Worm (Caenorhabditis elegans): ENCODE data around the gene nhr-90.

nhr-90 gene

ce11 chrV:609671-610070 lies 641 bp upstream of the nhr-90 start, which contains the start of gene srlf-36:
srlf-36 (minus strand) TSS chrV:609771.
- TF ChIP-seq mbf-1 (tag; optimal IDR thresholded peaks at IDR 0.05): no peak
- no peak for TF ChIP-seq F13H6.1 (tag; optimal IDR thresholded peaks at IDR 0.05)
- no peak for TF ChIP-seq ceh-16 (tag; optimal IDR thresholded peaks at IDR 0.05)
- TF ChIP-seq mab-5 (tag; optimal IDR thresholded peaks at IDR 0.05): no peak
- TF ChIP-seq ztf-11 (tag; optimal IDR thresholded peaks at IDR 0.05): no peak
- TF ChIP-seq nhr-21 (tag; optimal IDR thresholded peaks at IDR 0.05): no peak
- no peak for TF ChIP-seq elt-1 (tag; optimal IDR thresholded peaks at IDR 0.05)
- TF ChIP-seq aly-2 (tag; optimal IDR thresholded peaks at IDR 0.05): no peak

ce11 chrV:615275-615674 lies 5.0 kb downstream of the nhr-90 start, which contains the start of gene F48G7.13:
F48G7.13 (plus strand) TSS chrV:615575.
- TF ChIP-seq fos-1 (tag; optimal IDR thresholded peaks at IDR 0.05): peak; percentile 49
- TF ChIP-seq ceh-16 (tag; optimal IDR thresholded peaks at IDR 0.05): no peak

DNA sequence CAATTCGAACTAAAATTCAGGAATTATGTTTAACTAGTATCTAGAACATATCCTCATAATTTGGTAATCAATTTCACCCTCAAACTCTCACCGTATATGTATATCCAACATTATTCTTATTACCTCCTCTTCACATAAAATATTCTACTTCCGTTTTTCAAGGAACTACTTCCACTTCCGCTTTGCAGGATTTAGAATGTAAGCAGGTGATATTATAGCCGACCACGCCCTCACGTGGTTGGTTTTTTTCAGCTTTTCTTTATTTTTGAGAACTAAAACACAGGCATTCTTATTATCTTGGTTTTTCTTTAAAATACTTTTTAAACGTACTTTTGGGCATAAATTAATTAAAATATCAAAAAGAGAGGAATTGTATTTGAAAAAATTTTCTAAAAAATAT lies 7.6 kb downstream of the nhr-90 start:
- TF ChIP-seq sma-3 (GFP tag; optimal IDR thresholded peaks at IDR 0.05) (no peak), nhr-237 (tag; optimal IDR thresholded peaks at IDR 0.05) (no peak), C34F6.9 (tag; optimal IDR thresholded peaks at IDR 0.05) (peak; percentile 5), mab-5 (tag; optimal IDR thresholded peaks at IDR 0.05) (no peak), sma-9 (GFP tag; optimal IDR thresholded peaks at IDR 0.05) (peak; percentile 15), sma-9 (tag; optimal IDR thresholded peaks at IDR 0.05) (no peak), lsy-2 (tag; optimal IDR thresholded peaks at IDR 0.05) (peak in 1 of 2 experiments; percentile 29), unc-55 (GFP tag; optimal IDR thresholded peaks at IDR 0.05) (no peak), nhr-129 (tag; optimal IDR thresholded peaks at IDR 0.05) (no peak), elt-1 (tag; optimal IDR thresholded peaks at IDR 0.05) (no peak)

DNA sequence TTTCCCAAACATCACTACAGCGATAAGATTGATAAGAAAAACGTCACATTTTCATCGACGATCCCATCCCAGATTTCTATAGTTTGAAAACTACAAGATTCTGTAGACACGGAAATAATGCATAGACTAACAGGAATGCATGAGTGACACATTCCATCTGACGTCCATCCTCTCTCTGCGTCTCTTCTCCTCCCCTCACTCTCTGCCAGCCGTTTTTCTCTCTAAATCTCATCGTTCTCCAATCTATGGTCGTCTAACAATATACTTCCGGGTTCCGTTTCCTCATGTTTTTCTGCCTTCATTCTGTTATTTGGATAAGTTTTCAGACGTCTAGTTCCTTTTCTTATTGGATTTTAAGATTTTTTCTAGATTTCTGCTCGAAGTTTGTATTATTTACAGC lies 8.7 kb downstream of the nhr-90 start, which contains the start of gene F48G7.4:
Gene F48G7.4, plus strand, starts transcription at position 400 of the 400 bp plus-strand sequence.
- peak; percentile 1 for TF ChIP-seq sma-3 (GFP tag; optimal IDR thresholded peaks at IDR 0.05)
- TF ChIP-seq sem-4 (tag; optimal IDR thresholded peaks at IDR 0.05): peak; percentile 51
- TF ChIP-seq lin-13 (GFP tag; optimal IDR thresholded peaks at IDR 0.05): peak; percentile 44
- TF ChIP-seq elt-3 (tag; optimal IDR thresholded peaks at IDR 0.05): no peak
- no peak for TF ChIP-seq unc-39 (tag; optimal IDR thresholded peaks at IDR 0.05)
- peak; percentile 74 for TF ChIP-seq F13H6.1 (tag; optimal IDR thresholded peaks at IDR 0.05)
- TF ChIP-seq lin-39 (tag; optimal IDR thresholded peaks at IDR 0.05): no peak
- no peak for TF ChIP-seq mbf-1 (tag; optimal IDR thresholded peaks at IDR 0.05)
- TF ChIP-seq nhr-21 (tag; optimal IDR thresholded peaks at IDR 0.05): peak; percentile 53
- TF ChIP-seq ztf-11 (tag; optimal IDR thresholded peaks at IDR 0.05): no peak
- TF ChIP-seq nhr-77 (tag; optimal IDR thresholded peaks at IDR 0.05): no peak
- no peak for TF ChIP-seq ceh-16 (tag; optimal IDR thresholded peaks at IDR 0.05)
- no peak for TF ChIP-seq ama-1 (optimal IDR thresholded peaks at IDR 0.05)
- TF ChIP-seq R02D3.7 (tag; optimal IDR thresholded peaks at IDR 0.05): no peak
- no peak for TF ChIP-seq skn-1 (tag; optimal IDR thresholded peaks at IDR 0.05)
- no peak for TF ChIP-seq nhr-237 (tag; optimal IDR thresholded peaks at IDR 0.05)
- TF ChIP-seq nhr-11 (tag; optimal IDR thresholded peaks at IDR 0.05): no peak
- peak; percentile 88 for TF ChIP-seq C34F6.9 (tag; optimal IDR thresholded peaks at IDR 0.05)
- TF ChIP-seq nhr-10 (tag; optimal IDR thresholded peaks at IDR 0.05): no peak
- TF ChIP-seq snpc-4 (tag; optimal IDR thresholded peaks at IDR 0.05): peak; percentile 32
- TF ChIP-seq mdl-1 (tag; optimal IDR thresholded peaks at IDR 0.05): peak; percentile 32 to 50
- peak; percentile 91 for TF ChIP-seq sma-9 (GFP tag; optimal IDR thresholded peaks at IDR 0.05)
- no peak for TF ChIP-seq sma-9 (tag; optimal IDR thresholded peaks at IDR 0.05)
- TF ChIP-seq Y55F3AM.14 (GFP tag; optimal IDR thresholded peaks at IDR 0.05): peak; percentile 68
- TF ChIP-seq nhr-129 (tag; optimal IDR thresholded peaks at IDR 0.05): peak; percentile 67
- peak; percentile 51 for TF ChIP-seq nhr-25 (tag; optimal IDR thresholded peaks at IDR 0.05)
- no peak for TF ChIP-seq ztf-1 (GFP tag; conservative IDR thresholded peaks at IDR 0.05)
- peak; percentile 58 for TF ChIP-seq unc-62 (GFP tag; optimal IDR thresholded peaks at IDR 0.05)
- peak in 1 of 2 experiments; percentile 83 for TF ChIP-seq lsy-2 (tag; optimal IDR thresholded peaks at IDR 0.05)
- TF ChIP-seq zag-1 (tag; optimal IDR thresholded peaks at IDR 0.05): peak; percentile 84
- no peak for TF ChIP-seq alr-1 (tag; optimal IDR thresholded peaks at IDR 0.05)
- TF ChIP-seq ztf-4 (tag; optimal IDR thresholded peaks at IDR 0.05): peak; percentile 25
- TF ChIP-seq elt-1 (tag; optimal IDR thresholded peaks at IDR 0.05): no peak
- peak; percentile 79 for TF ChIP-seq fos-1 (tag; optimal IDR thresholded peaks at IDR 0.05)
- TF ChIP-seq nhr-6 (tag; optimal IDR thresholded peaks at IDR 0.05): peak; percentile 87
- TF ChIP-seq gmeb-1 (tag; optimal IDR thresholded peaks at IDR 0.05): peak; percentile 8
- no peak for TF ChIP-seq ceh-82 (tag; optimal IDR thresholded peaks at IDR 0.05)
- peak; percentile 92 for TF ChIP-seq unc-55 (GFP tag; optimal IDR thresholded peaks at IDR 0.05)
- no peak for TF ChIP-seq aly-2 (tag; optimal IDR thresholded peaks at IDR 0.05)
- TF ChIP-seq lin-11 (tag; optimal IDR thresholded peaks at IDR 0.05): no peak
- peak; percentile 67 for TF ChIP-seq crh-2 (tag; optimal IDR thresholded peaks at IDR 0.05)
- no peak for TF ChIP-seq ZK546.5 (tag; optimal IDR thresholded peaks at IDR 0.05)
- TF ChIP-seq mab-5 (tag; optimal IDR thresholded peaks at IDR 0.05): peak; percentile 8
- TF ChIP-seq blmp-1 (tag; optimal IDR thresholded peaks at IDR 0.05; ENCODE audit: insufficient read depth): no peak
- no peak for TF ChIP-seq nhr-12 (tag; optimal IDR thresholded peaks at IDR 0.05)
- TF ChIP-seq nhr-23 (tag; optimal IDR thresholded peaks at IDR 0.05): no peak

Data from whole organism, L2 larva.